Worm (Caenorhabditis elegans) whole organism, late embryonic: Measurements from ENCODE around the gene ethe-1.
A peak's percentile ranks its signal among the peaks of the same experiment; 100 is the strongest.

ENCODE experiments used
- F13H6.1 ChIP-seq: sonication (generic microtip); optimal IDR thresholded peaks from 2 replicates; lab custom pipeline; 2016; ENCODE audit warnings: missing genetic modification characterization, missing compliant biosample characterization
- T23F11.4 ChIP-seq: fragments of 200-800 bp; sonication (Bioruptor generic); optimal IDR thresholded peaks from 2 replicates; lab custom pipeline; 2018; ENCODE audit warnings: mild to moderate bottlenecking, missing genetic modification characterization, missing compliant biosample characterization
- Y22D7AL.16 ChIP-seq: sonication (generic microtip); optimal IDR thresholded peaks from 2 replicates; lab custom pipeline; 2016; ENCODE audit warnings: missing genetic modification characterization, missing compliant biosample characterization
- ama-1 ChIP-seq: fragments of 150-350 bp; optimal IDR thresholded peaks from 2 replicates; lab custom pipeline; 2014
- ceh-14 ChIP-seq: sonication (generic microtip); optimal IDR thresholded peaks from 2 replicates; lab custom pipeline; 2016; ENCODE audit warnings: missing genotype, missing genetic modification characterization, missing compliant biosample characterization
- ceh-18 ChIP-seq: sonication (generic microtip); optimal IDR thresholded peaks from 2 replicates; lab custom pipeline; 2016; ENCODE audit warnings: missing genetic modification characterization, missing compliant biosample characterization
- ceh-2 ChIP-seq: sonication (generic microtip); optimal IDR thresholded peaks from 2 replicates; lab custom pipeline; 2016; ENCODE audit warnings: missing genotype, missing genetic modification characterization, missing compliant biosample characterization
- ceh-22 ChIP-seq: sonication (generic microtip); optimal IDR thresholded peaks from 2 replicates; lab custom pipeline; 2017; ENCODE audit warnings: missing biosample characterization, missing genetic modification characterization
- ceh-24 ChIP-seq: sonication (generic microtip); optimal IDR thresholded peaks from 2 replicates; lab custom pipeline; 2016; ENCODE audit warnings: mild to moderate bottlenecking, missing genetic modification characterization, missing compliant biosample characterization
- ceh-31 ChIP-seq: sonication (generic microtip); optimal IDR thresholded peaks from 2 replicates; lab custom pipeline; 2016; ENCODE audit warnings: missing genetic modification characterization, missing compliant biosample characterization
- ceh-34 ChIP-seq: sonication (generic microtip); optimal IDR thresholded peaks from 2 replicates; lab custom pipeline; 2016; ENCODE audit warnings: mild to moderate bottlenecking, missing genetic modification characterization, missing compliant biosample characterization
- ceh-6 ChIP-seq: fragments of 200-800 bp; sonication (Bioruptor generic); optimal IDR thresholded peaks from 2 replicates; lab custom pipeline; 2018; ENCODE audit warnings: mild to moderate bottlenecking, missing genetic modification characterization, missing compliant biosample characterization
- ceh-9 ChIP-seq: sonication (generic microtip); optimal IDR thresholded peaks from 2 replicates; lab custom pipeline; 2016; ENCODE audit warnings: mild to moderate bottlenecking, missing genetic modification characterization, inconsistent platforms, missing compliant biosample characterization
- che-1 ChIP-seq: sonication (generic microtip); optimal IDR thresholded peaks from 2 replicates; lab custom pipeline; 2016; ENCODE audit warnings: mild to moderate bottlenecking, missing genetic modification characterization, missing compliant biosample characterization
- dmd-4 ChIP-seq: sonication (generic microtip); optimal IDR thresholded peaks from 2 replicates; lab custom pipeline; 2016; ENCODE audit warnings: borderline replicate concordance, missing genetic modification characterization, missing compliant biosample characterization
- dve-1 ChIP-seq: sonication (generic microtip); optimal IDR thresholded peaks from 2 replicates; lab custom pipeline; 2017; ENCODE audit warnings: antibody characterized with exemption, mild to moderate bottlenecking, missing genetic modification characterization, missing compliant biosample characterization
- elt-4 ChIP-seq: sonication (generic microtip); optimal IDR thresholded peaks from 2 replicates; lab custom pipeline; 2016; ENCODE audit warnings: missing genetic modification characterization, missing compliant biosample characterization
- eyg-1 ChIP-seq: sonication (generic microtip); optimal IDR thresholded peaks from 2 replicates; lab custom pipeline; 2016; ENCODE audit warnings: missing genotype, missing genetic modification characterization, missing compliant biosample characterization
- fax-1 ChIP-seq: sonication (generic microtip); optimal IDR thresholded peaks from 2 replicates; lab custom pipeline; 2016; ENCODE audit warnings: missing genotype, missing genetic modification characterization, missing compliant biosample characterization
- fkh-10 ChIP-seq: fragments of 150-350 bp; optimal IDR thresholded peaks from 2 replicates; lab custom pipeline; 2014; ENCODE audit warnings: missing biosample characterization, missing genetic modification reagents, missing genetic modification characterization
- hlh-13 ChIP-seq: fragments of 200-800 bp; sonication (Bioruptor generic); optimal IDR thresholded peaks from 2 replicates; lab custom pipeline; 2018; ENCODE audit warnings: mild to moderate bottlenecking, missing genetic modification characterization, missing compliant biosample characterization
- hlh-15 ChIP-seq: sonication (generic microtip); optimal IDR thresholded peaks from 2 replicates; lab custom pipeline; 2016; ENCODE audit warnings: missing genetic modification characterization, missing compliant biosample characterization
- hlh-30 ChIP-seq: sonication (generic microtip); optimal IDR thresholded peaks from 2 replicates; lab custom pipeline; 2017; ENCODE audit warnings: antibody characterized with exemption, missing genetic modification characterization, missing compliant biosample characterization; ENCODE audit not compliant: insufficient read depth
- lin-11 ChIP-seq: fragments of 200-800 bp; sonication (Bioruptor generic); optimal IDR thresholded peaks from 2 replicates; lab custom pipeline; 2018; ENCODE audit warnings: mild to moderate bottlenecking, missing genetic modification characterization, missing compliant biosample characterization
- mec-3 ChIP-seq: sonication (generic microtip); optimal IDR thresholded peaks from 2 replicates; lab custom pipeline; 2016; ENCODE audit warnings: borderline replicate concordance, missing genetic modification characterization, missing compliant biosample characterization
- nhr-232 ChIP-seq: sonication (generic microtip); optimal IDR thresholded peaks from 2 replicates; lab custom pipeline; 2016; ENCODE audit warnings: missing genetic modification characterization, missing compliant biosample characterization
- npax-4 ChIP-seq: sonication (generic microtip); optimal IDR thresholded peaks from 2 replicates; lab custom pipeline; 2016; ENCODE audit warnings: missing genetic modification characterization, missing compliant biosample characterization
- odd-2 ChIP-seq: sonication (generic microtip); optimal IDR thresholded peaks from 2 replicates; lab custom pipeline; 2017; ENCODE audit warnings: antibody characterized with exemption, mild to moderate bottlenecking, missing genetic modification characterization, missing compliant biosample characterization
- pag-3 ChIP-seq: sonication (generic microtip); optimal IDR thresholded peaks from 2 replicates; lab custom pipeline; 2016; ENCODE audit warnings: missing compliant biosample characterization, missing genetic modification characterization, borderline replicate concordance
- pax-1 ChIP-seq: fragments of 150-350 bp; optimal IDR thresholded peaks from 2 replicates; lab custom pipeline; 2014; ENCODE audit warnings: missing biosample characterization, missing genetic modification characterization
- pha-2 ChIP-seq: sonication (generic microtip); optimal IDR thresholded peaks from 2 replicates; lab custom pipeline; 2017; ENCODE audit warnings: mild to moderate bottlenecking, missing genetic modification characterization, missing compliant biosample characterization
- pros-1 ChIP-seq: fragments of 150-350 bp; optimal IDR thresholded peaks from 2 replicates; lab custom pipeline; 2014; ENCODE audit warnings: missing biosample characterization, missing genetic modification reagents, missing genetic modification characterization
- ref-2 ChIP-seq: sonication (generic microtip); optimal IDR thresholded peaks from 2 replicates; lab custom pipeline; 2016; ENCODE audit warnings: missing genetic modification characterization, missing compliant biosample characterization
- rnt-1 ChIP-seq: sonication (generic microtip); optimal IDR thresholded peaks from 2 replicates; lab custom pipeline; 2016; ENCODE audit warnings: missing genetic modification characterization, missing compliant biosample characterization
- sdc-2 ChIP-seq: sonication (generic microtip); optimal IDR thresholded peaks from 2 replicates; lab custom pipeline; 2016; ENCODE audit warnings: missing genotype, missing genetic modification characterization, missing compliant biosample characterization
- sox-2 ChIP-seq: fragments of 200-800 bp; sonication (Bioruptor generic); IDR thresholded peaks from 2 replicates; pipeline ENCODE4 v1.3.6; 2022; ENCODE audit warnings: missing genetic modification reagents, missing genetic modification characterization, missing compliant biosample characterization
- syd-9 ChIP-seq: sonication (generic microtip); optimal IDR thresholded peaks from 2 replicates; lab custom pipeline; 2016; ENCODE audit warnings: mild to moderate bottlenecking, missing genetic modification characterization, moderate library complexity, missing compliant biosample characterization
- tbx-2 ChIP-seq: sonication (generic microtip); optimal IDR thresholded peaks from 2 replicates; lab custom pipeline; 2016; ENCODE audit warnings: missing genetic modification characterization, missing compliant biosample characterization
- unc-42 ChIP-seq: sonication (generic microtip); optimal IDR thresholded peaks from 2 replicates; lab custom pipeline; 2016; ENCODE audit warnings: missing genotype, missing genetic modification characterization, missing compliant biosample characterization
- unc-55 ChIP-seq: sonication (generic microtip); optimal IDR thresholded peaks from 2 replicates; lab custom pipeline; 2017; ENCODE audit warnings: missing biosample characterization, missing genetic modification reagents, missing genetic modification characterization
- unc-86 ChIP-seq: sonication (generic microtip); optimal IDR thresholded peaks from 2 replicates; lab custom pipeline; 2016; ENCODE audit warnings: missing genetic modification characterization, missing compliant biosample characterization
- ztf-16 ChIP-seq: sonication (generic microtip); optimal IDR thresholded peaks from 2 replicates; lab custom pipeline; 2017; ENCODE audit warnings: missing genetic modification characterization, missing compliant biosample characterization

Gene ethe-1

ce11 chrIV:9508612-9509011, at the start of gene ethe-1:
Gene ethe-1 (minus strand): TSS chrIV:9508761.
- TF ChIP-seq fax-1 (tag; lab: Kevin White, UChicago) (no peak), hlh-15 (tag; lab: Kevin White, UChicago) (no peak), unc-86 (tag; lab: Kevin White, UChicago) (no peak), ceh-24 (tag; lab: Kevin White, UChicago) (no peak), tbx-2 (tag; lab: Kevin White, UChicago) (no peak), ref-2 (tag; lab: Kevin White, UChicago) (no peak), eyg-1 (tag; lab: Kevin White, UChicago) (no peak), odd-2 (no peak), F13H6.1 (tag; lab: Kevin White, UChicago) (no peak), ceh-9 (no peak), pag-3 (no peak), dve-1 (tag; lab: Kevin White, UChicago) (no peak), pros-1 (tag; lab: Kevin White, UChicago) (no peak), ceh-6 (no peak)

ce11 chrIV:9545986-9546385, 37.4 kb upstream of the ethe-1 start, which contains the start of gene T05A1.5:
Gene T05A1.5 (plus strand): TSS chrIV:9546286.
- TF ChIP-seq eyg-1 (tag; lab: Kevin White, UChicago) (no peak), ceh-9 (no peak), ceh-14 (tag; lab: Kevin White, UChicago) (no peak), ama-1 (no peak), ref-2 (tag; lab: Kevin White, UChicago) (no peak), che-1 (tag; lab: Kevin White, UChicago) (no peak), pha-2 (tag; lab: Kevin White, UChicago) (no peak), T23F11.4 (GFP tag; lab: Kevin White, UChicago) (no peak)

ce11 chrIV:9540342-9540856, 31.8 kb upstream of the ethe-1 start, which contains the start of gene fbl-1:
Gene fbl-1 (plus strand): TSS chrIV:9540806.
- TF ChIP-seq Y22D7AL.16 (no peak), lin-11 (no peak), elt-4 (tag; lab: Kevin White, UChicago) (no peak), sdc-2 (no peak), eyg-1 (tag; lab: Kevin White, UChicago) (no peak), dmd-4 (tag; lab: Kevin White, UChicago) (no peak), ceh-14 (tag; lab: Kevin White, UChicago) (no peak), ceh-6 (no peak), unc-55 (GFP tag; lab: Kevin White, UChicago) (no peak), ceh-2 (tag; lab: Kevin White, UChicago) (no peak)

- TF ChIP-seq dve-1 (tag; lab: Kevin White, UChicago) (no peak), tbx-2 (tag; lab: Kevin White, UChicago) (no peak), pax-1 (tag; lab: Kevin White, UChicago) (no peak), ceh-9 (no peak), sox-2 (GFP tag; lab: Robert Waterston, UW) (no peak), syd-9 (tag; lab: Kevin White, UChicago) (no peak), hlh-30 (tag; lab: Kevin White, UChicago) (no peak), rnt-1 (tag; lab: Kevin White, UChicago) (peak; percentile 28), unc-55 (GFP tag; lab: Kevin White, UChicago) (peak; percentile 96), pag-3 (no peak), npax-4 (no peak), pha-2 (tag; lab: Kevin White, UChicago) (no peak), ceh-22 (no peak), ceh-18 (tag; lab: Kevin White, UChicago) (peak; percentile 66), che-1 (tag; lab: Kevin White, UChicago) (no peak), fkh-10 (GFP tag; lab: Kevin White, UChicago) (no peak), mec-3 (tag; lab: Kevin White, UChicago) (no peak), ceh-34 (tag; lab: Kevin White, UChicago) (no peak), hlh-13 (GFP tag; lab: Kevin White, UChicago) (no peak), ceh-31 (tag; lab: Kevin White, UChicago) (no peak), ztf-16 (tag; lab: Kevin White, UChicago) (no peak), unc-42 (no peak), nhr-232 (tag; lab: Kevin White, UChicago) (no peak), unc-86 (tag; lab: Kevin White, UChicago) (no peak)
Measured at ce11 chrIV:9538214-9538613, 29.7 kb upstream of the ethe-1 start.
